Fruit fly (Drosophila melanogaster) whole organism, prepupa: ENCODE measurements around the gene Drak.

Experiments
- Blimp-1 ChIP-seq: fragments of 200-800 bp; sonication (Bioruptor generic); optimal IDR thresholded peaks from 3 replicates; lab custom pipeline; 2017; ENCODE audit warnings: missing biosample characterization, missing genetic modification characterization, mild to moderate bottlenecking, moderate library complexity, missing genetic modification reagents
- CG10631 ChIP-seq: fragments of 200-800 bp; sonication (Bioruptor generic); optimal IDR thresholded peaks from 2 replicates; lab custom pipeline; 2016; ENCODE audit warnings: missing biosample characterization, missing genetic modification characterization
- CG10669 ChIP-seq: fragments of 200-800 bp; sonication (Bioruptor generic); optimal IDR thresholded peaks from 3 replicates; lab custom pipeline; 2018; ENCODE audit warnings: missing biosample characterization, mild to moderate bottlenecking, missing genetic modification characterization, moderate library complexity
- CG11294 ChIP-seq: fragments of 200-800 bp; sonication (Bioruptor generic); IDR thresholded peaks from 2 replicates; pipeline ENCODE4 v1.3.6; 2022; ENCODE audit warnings: missing biosample characterization, missing genetic modification characterization
- CG11762 ChIP-seq: fragments of 200-800 bp; sonication (Bioruptor generic); optimal IDR thresholded peaks from 3 replicates; lab custom pipeline; 2016; ENCODE audit warnings: missing biosample characterization, missing genetic modification characterization; ENCODE audit not compliant: insufficient read depth
- CG11902 ChIP-seq: fragments of 200-800 bp; sonication (Bioruptor generic); optimal IDR thresholded peaks from 3 replicates; lab custom pipeline; 2016; ENCODE audit warnings: missing biosample characterization, missing genetic modification characterization
- CG15336 ChIP-seq: fragments of 200-800 bp; sonication (Bioruptor generic); IDR thresholded peaks from 2 replicates; pipeline ENCODE4 v1.3.6; 2022; ENCODE audit warnings: missing biosample characterization, missing genetic modification characterization
- CG1621 ChIP-seq: fragments of 200-800 bp; sonication (Bioruptor generic); optimal IDR thresholded peaks from 3 replicates; lab custom pipeline; 2018; ENCODE audit warnings: missing biosample characterization, mild to moderate bottlenecking, missing genetic modification characterization
- CG3032 ChIP-seq: fragments of 200-800 bp; optimal IDR thresholded peaks from 2 replicates; lab custom pipeline; 2019; ENCODE audit warnings: missing biosample characterization, mild to moderate bottlenecking, missing genetic modification characterization, moderate library complexity
- CG31627 ChIP-seq: fragments of 200-800 bp; sonication (Bioruptor generic); optimal IDR thresholded peaks from 3 replicates; lab custom pipeline; 2016; ENCODE audit warnings: missing biosample characterization, missing genetic modification characterization
- CG32006 ChIP-seq: fragments of 200-800 bp; sonication (Bioruptor generic); optimal IDR thresholded peaks from 3 replicates; lab custom pipeline; 2017; ENCODE audit warnings: missing biosample characterization, mild to moderate bottlenecking, missing genetic modification characterization
- CG34406 ChIP-seq: fragments of 200-800 bp; sonication (Bioruptor generic); optimal IDR thresholded peaks from 3 replicates; lab custom pipeline; 2016; ENCODE audit warnings: missing biosample characterization, missing genetic modification characterization
- CG3919 ChIP-seq: fragments of 200-800 bp; sonication (Bioruptor generic); optimal IDR thresholded peaks from 3 replicates; lab custom pipeline; 2016; ENCODE audit warnings: missing biosample characterization, missing genetic modification characterization
- CG4318 ChIP-seq: fragments of 200-800 bp; sonication (Bioruptor generic); optimal IDR thresholded peaks from 3 replicates; lab custom pipeline; 2017; ENCODE audit warnings: missing biosample characterization, mild to moderate bottlenecking, missing genetic modification characterization
- CG6163 ChIP-seq: fragments of 200-800 bp; sonication (Bioruptor generic); IDR thresholded peaks from 3 replicates; pipeline ENCODE4 v1.3.6; 2022; ENCODE audit warnings: missing biosample characterization, missing genetic modification characterization
- CG6276 ChIP-seq: fragments of 200-800 bp; sonication (Bioruptor generic); optimal IDR thresholded peaks from 2 replicates; lab custom pipeline; 2017; ENCODE audit warnings: missing biosample characterization, mild to moderate bottlenecking, missing genetic modification characterization
- CG6792 ChIP-seq: fragments of 200-800 bp; sonication (Bioruptor generic); optimal IDR thresholded peaks from 3 replicates; lab custom pipeline; 2016; ENCODE audit warnings: missing biosample characterization, missing genetic modification characterization
- CG6808 ChIP-seq: fragments of 200-800 bp; sonication (Bioruptor generic); optimal IDR thresholded peaks from 3 replicates; lab custom pipeline; 2017; ENCODE audit warnings: missing biosample characterization, missing genetic modification characterization, mild to moderate bottlenecking, moderate library complexity, missing genetic modification reagents
- CG6854 ChIP-seq: fragments of 200-800 bp; sonication (Bioruptor generic); optimal IDR thresholded peaks from 2 replicates; lab custom pipeline; 2017; ENCODE audit warnings: missing biosample characterization, mild to moderate bottlenecking, missing genetic modification characterization
- CG7368 ChIP-seq: fragments of 200-800 bp; sonication (Bioruptor generic); optimal IDR thresholded peaks from 3 replicates; lab custom pipeline; 2016; ENCODE audit warnings: missing biosample characterization, missing genetic modification characterization
- CG8632 ChIP-seq: fragments of 200-800 bp; sonication (Bioruptor generic); optimal IDR thresholded peaks from 3 replicates; lab custom pipeline; 2016; ENCODE audit warnings: missing biosample characterization, missing genetic modification characterization
- CG9139 ChIP-seq: fragments of 200-800 bp; sonication (Bioruptor generic); optimal IDR thresholded peaks from 3 replicates; lab custom pipeline; 2017; ENCODE audit warnings: missing biosample characterization, mild to moderate bottlenecking, missing genetic modification characterization
- Eip75B ChIP-seq: fragments of 200-800 bp; sonication (Bioruptor generic); optimal IDR thresholded peaks from 3 replicates; lab custom pipeline; 2016; ENCODE audit warnings: missing biosample characterization, missing genetic modification characterization
- Eip78C ChIP-seq: fragments of 200-800 bp; sonication (Bioruptor generic); peaks from one replicate; lab custom pipeline; 2016; ENCODE audit warnings: missing biosample characterization, missing genetic modification characterization
- Eip93F ChIP-seq: fragments of 200-800 bp; sonication (Bioruptor generic); optimal IDR thresholded peaks from 2 replicates; lab custom pipeline; 2016; ENCODE audit warnings: missing biosample characterization, mild to moderate bottlenecking, missing genetic modification characterization
- Ets96B ChIP-seq: fragments of 200-800 bp; optimal IDR thresholded peaks from 2 replicates; lab custom pipeline; 2019; ENCODE audit warnings: missing biosample characterization, mild to moderate bottlenecking, missing genetic modification characterization, moderate library complexity
- Gug ChIP-seq: fragments of 200-800 bp; sonication (Bioruptor generic); IDR thresholded peaks from 2 replicates; pipeline ENCODE4 v1.3.6; 2022; ENCODE audit warnings: missing biosample characterization, missing genetic modification characterization
- Hr38 ChIP-seq: sonication (Bioruptor generic); optimal IDR thresholded peaks from 2 replicates; lab custom pipeline; 2016; ENCODE audit warnings: missing biosample characterization, missing genetic modification characterization
- Hr4 ChIP-seq: fragments of 200-800 bp; sonication (Bioruptor generic); optimal IDR thresholded peaks from 3 replicates; lab custom pipeline; 2016; ENCODE audit warnings: missing biosample characterization, missing genetic modification characterization
- Lpt ChIP-seq: fragments of 200-800 bp; sonication (Bioruptor generic); optimal IDR thresholded peaks from 3 replicates; lab custom pipeline; 2016; ENCODE audit warnings: missing biosample characterization, missing genetic modification characterization
- Met ChIP-seq: fragments of 200-800 bp; sonication (Bioruptor generic); optimal IDR thresholded peaks from 3 replicates; lab custom pipeline; 2016; ENCODE audit warnings: missing biosample characterization, missing genetic modification characterization
- OdsH ChIP-seq: fragments of 200-800 bp; sonication (Bioruptor generic); optimal IDR thresholded peaks from 3 replicates; lab custom pipeline; 2016; ENCODE audit warnings: missing biosample characterization, missing genetic modification characterization
- Smox ChIP-seq: fragments of 200-800 bp; sonication (Bioruptor generic); optimal IDR thresholded peaks from 3 replicates; lab custom pipeline; 2016; ENCODE audit warnings: missing biosample characterization, missing genetic modification characterization
- Sox102F ChIP-seq: fragments of 200-800 bp; sonication (Bioruptor generic); optimal IDR thresholded peaks from 2 replicates; lab custom pipeline; 2016; ENCODE audit warnings: missing biosample characterization, mild to moderate bottlenecking, missing genetic modification characterization
- Sox14 ChIP-seq: fragments of 200-800 bp; sonication (Bioruptor generic); optimal IDR thresholded peaks from 3 replicates; lab custom pipeline; 2016; ENCODE audit warnings: missing biosample characterization, missing genetic modification characterization
- Sox15 ChIP-seq: fragments of 200-800 bp; sonication (Bioruptor generic); optimal IDR thresholded peaks from 3 replicates; lab custom pipeline; 2016; ENCODE audit warnings: missing biosample characterization, missing genetic modification characterization
- achi ChIP-seq: fragments of 200-800 bp; sonication (Bioruptor generic); optimal IDR thresholded peaks from 3 replicates; lab custom pipeline; 2016; ENCODE audit warnings: missing biosample characterization, missing genetic modification characterization
- acj6 ChIP-seq: fragments of 200-800 bp; sonication (Bioruptor generic); optimal IDR thresholded peaks from 3 replicates; lab custom pipeline; 2016; ENCODE audit warnings: missing biosample characterization, missing genetic modification characterization
- cyc ChIP-seq: fragments of 200-800 bp; sonication (Bioruptor generic); optimal IDR thresholded peaks from 3 replicates; lab custom pipeline; 2016; ENCODE audit warnings: missing biosample characterization, missing genetic modification characterization
- dac ChIP-seq: fragments of 200-800 bp; sonication (Bioruptor generic); optimal IDR thresholded peaks from 2 replicates; lab custom pipeline; 2017; ENCODE audit warnings: missing biosample characterization, mild to moderate bottlenecking, missing genetic modification characterization
- dsx ChIP-seq: fragments of 200-800 bp; optimal IDR thresholded peaks from 3 replicates; lab custom pipeline; 2019; ENCODE audit warnings: missing biosample characterization, mild to moderate bottlenecking, missing genetic modification characterization, moderate library complexity; ENCODE audit not compliant: poor library complexity, severe bottlenecking
- eg ChIP-seq: fragments of 200-800 bp; sonication (Bioruptor generic); IDR thresholded peaks from 3 replicates; pipeline ENCODE4 v1.3.6; 2022; ENCODE audit warnings: missing biosample characterization, missing genetic modification characterization
- esn ChIP-seq: fragments of 200-800 bp; sonication (Bioruptor generic); optimal IDR thresholded peaks from 2 replicates; lab custom pipeline; 2016; ENCODE audit warnings: missing biosample characterization, mild to moderate bottlenecking, missing genetic modification characterization, moderate library complexity
- fd59A ChIP-seq: fragments of 200-800 bp; sonication (Bioruptor generic); optimal IDR thresholded peaks from 2 replicates; lab custom pipeline; 2017; ENCODE audit warnings: missing biosample characterization, mild to moderate bottlenecking, missing genetic modification characterization, missing genetic modification reagents
- fd85E ChIP-seq: fragments of 200-800 bp; sonication (Bioruptor generic); optimal IDR thresholded peaks from 3 replicates; lab custom pipeline; 2016; ENCODE audit warnings: missing biosample characterization, missing genetic modification characterization
- fkh ChIP-seq: fragments of 200-800 bp; sonication (Bioruptor generic); optimal IDR thresholded peaks from 3 replicates; lab custom pipeline; 2017; ENCODE audit warnings: missing biosample characterization, mild to moderate bottlenecking, missing genetic modification characterization, moderate library complexity
- pdm3 ChIP-seq: fragments of 200-800 bp; sonication (Bioruptor generic); optimal IDR thresholded peaks from 3 replicates; lab custom pipeline; 2016; ENCODE audit warnings: missing biosample characterization, missing genetic modification characterization
- salr ChIP-seq, 2 experiments: fragments of 200-800 bp; sonication (Bioruptor generic); optimal IDR thresholded peaks; 3 replicates each; lab custom pipeline; 2016 to 2018; ENCODE audit warnings: missing biosample characterization in 2 of 2, missing genetic modification characterization in 2 of 2, mild to moderate bottlenecking in 1 of 2
- ss ChIP-seq, 2 experiments: fragments of 200-800 bp; sonication (Bioruptor generic); optimal IDR thresholded peaks; 2 replicates in 1 of 2; 3 replicates in 1 of 2; lab custom pipeline; 2017 to 2018; ENCODE audit warnings: mild to moderate bottlenecking in 2 of 2, missing biosample characterization in 2 of 2, missing genetic modification characterization in 2 of 2, moderate library complexity in 1 of 2
- svp ChIP-seq: fragments of 200-800 bp; sonication (Bioruptor generic); peaks from one replicate; lab custom pipeline; 2016; ENCODE audit warnings: missing biosample characterization, missing genetic modification characterization
- topi ChIP-seq: fragments of 200-800 bp; sonication (Bioruptor generic); optimal IDR thresholded peaks from 3 replicates; lab custom pipeline; 2016; ENCODE audit warnings: missing biosample characterization, missing genetic modification characterization
- vri ChIP-seq: fragments of 200-800 bp; sonication (Bioruptor generic); optimal IDR thresholded peaks from 3 replicates; lab custom pipeline; 2016; ENCODE audit warnings: missing biosample characterization, mild to moderate bottlenecking, missing genetic modification characterization

The Drak gene

DNA sequence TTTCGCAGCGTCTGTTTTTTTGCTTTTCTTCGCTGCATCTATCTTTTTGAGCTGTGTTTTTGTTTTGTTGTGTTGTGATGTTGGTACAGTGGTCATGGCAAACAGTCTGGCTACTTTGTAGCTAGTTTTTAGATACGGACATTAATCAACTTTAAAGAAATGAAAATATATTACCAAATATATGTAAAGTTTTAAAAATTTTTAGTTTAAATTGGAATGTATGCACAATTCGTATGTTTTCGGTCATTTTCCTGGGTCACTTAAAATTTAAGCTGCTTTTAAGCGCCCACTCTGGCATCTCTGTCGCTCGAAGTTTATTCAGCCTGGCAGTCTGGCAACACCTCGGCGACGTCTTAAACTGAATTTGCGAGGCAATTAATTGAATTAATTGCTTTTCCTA, 83.6 kb downstream of the Drak start, which contains the start of gene CG11695:
CG11695 (plus strand) TSS at position 344 of the 400 bp plus-strand sequence.
- peak; percentile 74 for TF ChIP-seq OdsH (GFP tag; lab: Kevin White, UChicago)
- peak; percentile 44 for TF ChIP-seq dac (GFP tag; lab: Kevin White, UChicago)
- TF ChIP-seq CG8632, result peak; percentile 29
- TF ChIP-seq CG11294, result peak; percentile 58
- no peak for TF ChIP-seq CG6854 (GFP tag; lab: Kevin White, UChicago)
- TF ChIP-seq achi, result peak; percentile 65
- TF ChIP-seq esn, result peak; percentile 74
- TF ChIP-seq CG10631 (GFP tag; lab: Kevin White, UChicago), result peak; percentile 69
- TF ChIP-seq Eip75B, result peak; percentile 65
- TF ChIP-seq pdm3 (GFP tag; lab: Kevin White, UChicago), result peak; percentile 73
- TF ChIP-seq CG6276 (GFP tag; lab: Kevin White, UChicago), result no peak
- peak; percentile 62; the same call in 2 of the 3 replicates for TF ChIP-seq eg (GFP tag; lab: Robert Waterston, UW)
- TF ChIP-seq CG10669 (GFP tag; lab: Kevin White, UChicago), result peak; percentile 62
- no peak for TF ChIP-seq vri (GFP tag; lab: Kevin White, UChicago)
- peak; percentile 64 for TF ChIP-seq Ets96B
- TF ChIP-seq CG11762 (GFP tag; lab: Kevin White, UChicago), result peak; percentile 13
- peak; percentile 52 for TF ChIP-seq dsx (GFP tag; lab: Kevin White, UChicago)
- no peak for TF ChIP-seq Sox102F (GFP tag; lab: Kevin White, UChicago)
- TF ChIP-seq acj6 (GFP tag; lab: Kevin White, UChicago), result peak; percentile 71
- TF ChIP-seq Gug, result peak; percentile 32; the same call in 1 of the 2 replicates
- peak; percentile 74 for TF ChIP-seq CG32006 (GFP tag; lab: Kevin White, UChicago)
- peak; percentile 51 for TF ChIP-seq CG34406 (GFP tag; lab: Kevin White, UChicago)
- TF ChIP-seq CG15336 (GFP tag; lab: Robert Waterston, UW), result peak; percentile 55
- peak; percentile 68 for TF ChIP-seq Sox14
- peak; percentile 82 for TF ChIP-seq Eip78C (GFP tag; lab: Kevin White, UChicago)
- peak; percentile 44 to 72 for TF ChIP-seq ss (GFP tag; optimal IDR thresholded peaks at IDR 0.05; lab: Kevin White, UChicago)
- peak; percentile 49 for TF ChIP-seq Lpt (GFP tag; lab: Kevin White, UChicago)
- peak; percentile 58 for TF ChIP-seq CG6792 (GFP tag; lab: Kevin White, UChicago)
- TF ChIP-seq fkh (GFP tag; lab: Kevin White, UChicago), result peak; percentile 77
- TF ChIP-seq CG1621 (tag; lab: Kevin White, UChicago), result peak; percentile 42
- peak in 1 of 2 experiments; percentile 44 for TF ChIP-seq salr (GFP tag; optimal IDR thresholded peaks at IDR 0.05; lab: Kevin White, UChicago)
- peak; percentile 4 for TF ChIP-seq CG9139 (GFP tag; lab: Kevin White, UChicago)
- peak; percentile 66 for TF ChIP-seq CG6163 (GFP tag; lab: Robert Waterston, UW)
- no peak for TF ChIP-seq Met (GFP tag; lab: Kevin White, UChicago)
- no peak for TF ChIP-seq Hr38 (GFP tag; lab: Kevin White, UChicago)
- peak; percentile 50 for TF ChIP-seq Sox15 (GFP tag; lab: Kevin White, UChicago)
- TF ChIP-seq CG3032 (tag; lab: Kevin White, UChicago), result peak; percentile 77
- no peak for TF ChIP-seq Eip93F (GFP tag; lab: Kevin White, UChicago)
- peak; percentile 48 for TF ChIP-seq CG11902 (GFP tag; lab: Kevin White, UChicago)
- peak; percentile 61 for TF ChIP-seq Smox (GFP tag; lab: Kevin White, UChicago)
- peak; percentile 53 for TF ChIP-seq fd59A (GFP tag; lab: Kevin White, UChicago)
- peak; percentile 84 for TF ChIP-seq svp (GFP tag; lab: Kevin White, UChicago)
- TF ChIP-seq Hr4, result peak; percentile 63
- TF ChIP-seq cyc (GFP tag; lab: Kevin White, UChicago), result peak; percentile 65
- TF ChIP-seq Blimp-1 (GFP tag; lab: Kevin White, UChicago), result no peak
- TF ChIP-seq fd85E (GFP tag; lab: Kevin White, UChicago), result no peak
- no peak for TF ChIP-seq CG4318 (GFP tag; lab: Kevin White, UChicago)
- TF ChIP-seq CG6808 (GFP tag; lab: Kevin White, UChicago), result peak; percentile 70
- TF ChIP-seq CG7368 (GFP tag; lab: Kevin White, UChicago), result peak; percentile 49
- peak; percentile 41 for TF ChIP-seq CG3919 (GFP tag; lab: Kevin White, UChicago)
- peak; percentile 57 for TF ChIP-seq topi (GFP tag; lab: Kevin White, UChicago)
- peak; percentile 67 for TF ChIP-seq CG31627 (GFP tag; lab: Kevin White, UChicago)
